Worm (Caenorhabditis elegans): ENCODE data around the gene tbc-10.

DNA sequence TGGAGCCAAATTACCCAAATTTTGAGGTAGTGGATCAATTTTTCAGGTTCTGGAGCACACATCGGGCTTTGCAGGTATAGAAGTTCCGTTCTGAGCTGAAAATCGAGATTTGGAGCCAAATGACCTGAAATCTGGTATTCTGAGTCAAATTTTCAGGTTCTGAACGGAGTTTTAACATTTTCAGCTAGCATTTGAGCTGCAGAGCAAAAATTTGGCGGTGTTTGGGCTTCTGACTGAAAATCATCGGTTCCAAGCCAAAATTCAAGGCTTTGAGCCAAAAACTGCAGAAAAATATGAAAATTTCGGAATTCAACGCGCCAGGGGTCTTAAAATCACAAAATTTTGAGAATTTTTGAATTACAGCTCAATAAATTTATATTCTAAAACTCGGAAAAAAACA lies 47.9 kb downstream of the tbc-10 start, which contains the start of the genes clc-26 and E_BE45912.2:
- no peak for TF ChIP-seq F13H6.1 (tag; optimal IDR thresholded peaks at IDR 0.05)
- TF ChIP-seq ama-1 (optimal IDR thresholded peaks at IDR 0.05): no peak
- no peak for TF ChIP-seq R02D3.7 (tag; optimal IDR thresholded peaks at IDR 0.05)
- no peak for TF ChIP-seq unc-62 (GFP tag; optimal IDR thresholded peaks at IDR 0.05)
- TF ChIP-seq nhr-237 (tag; optimal IDR thresholded peaks at IDR 0.05): no peak
